Worm (Caenorhabditis elegans): ENCODE measurements around the gene fbxa-55.

Gene fbxa-55

ce11 chrIII:943426-943927 lies 7.6 kb upstream of the fbxa-55 start, which contains the start of gene fbxa-59:
Gene fbxa-59, minus strand, starts transcription at chrIII:943476.
- TF ChIP-seq nhr-80 (tag; optimal IDR thresholded peaks at IDR 0.05) (peak; percentile 55), xnd-1 (tag; optimal IDR thresholded peaks at IDR 0.05) (no peak), madf-6 (GFP tag; IDR thresholded peaks at IDR 0.05) (no peak), let-607 (tag; optimal IDR thresholded peaks at IDR 0.05) (peak in 1 of 2 experiments; percentile 2), cebp-1 (GFP tag; IDR thresholded peaks at IDR 0.05) (peak; percentile 65; the same call in 1 of the 2 replicates), cebp-1 (tag; optimal IDR thresholded peaks at IDR 0.05) (peak; percentile 56), unc-62 (GFP tag; optimal IDR thresholded peaks at IDR 0.05) (peak; percentile 67)

- TF ChIP-seq snpc-1.1 (tag; optimal IDR thresholded peaks at IDR 0.05; ENCODE audit: insufficient read depth) (no peak), zfh-2 (GFP tag; conservative IDR thresholded peaks at IDR 0.05) (peak; percentile 64)
Observed at ce11 chrIII:941958-942357, 6.1 kb upstream of the fbxa-55 start.

ce11 chrIII:938569-938968 lies 2.7 kb upstream of the fbxa-55 start, which contains the start of gene fbxa-22:
Gene fbxa-22, plus strand, starts transcription at chrIII:938869.
- TF ChIP-seq akir-1 (GFP tag; optimal IDR thresholded peaks at IDR 0.05): no peak
- no peak for TF ChIP-seq ceh-91 (GFP tag; IDR thresholded peaks at IDR 0.05)
- no peak for TF ChIP-seq madf-10 (tag; optimal IDR thresholded peaks at IDR 0.05)
- no peak for TF ChIP-seq K11D2.4 (GFP tag; IDR thresholded peaks at IDR 0.05)
- no peak for TF ChIP-seq tbp1 (GFP tag; optimal IDR thresholded peaks at IDR 0.05)
- no peak for TF ChIP-seq snpc-1.3 (tag; optimal IDR thresholded peaks at IDR 0.05; ENCODE audit: insufficient read depth)
- TF ChIP-seq athp-1 (tag; optimal IDR thresholded peaks at IDR 0.05): no peak
- no peak for TF ChIP-seq ceh-58 (GFP tag; IDR thresholded peaks at IDR 0.05)
- no peak for TF ChIP-seq ceh-27 (GFP tag; optimal IDR thresholded peaks at IDR 0.05)
- TF ChIP-seq rec-8 (tag; optimal IDR thresholded peaks at IDR 0.05): no peak
- no peak for TF ChIP-seq nhr-179 (tag; optimal IDR thresholded peaks at IDR 0.05)
- TF ChIP-seq zim-3 (tag; optimal IDR thresholded peaks at IDR 0.05): no peak
- TF ChIP-seq dox-1 (GFP tag; IDR thresholded peaks at IDR 0.05): no peak
- no peak for TF ChIP-seq hmg-20 (GFP tag; IDR thresholded peaks at IDR 0.05)
- no peak for TF ChIP-seq ztf-28 (GFP tag; IDR thresholded peaks at IDR 0.05)
- no peak for TF ChIP-seq snpc-1.1 (tag; optimal IDR thresholded peaks at IDR 0.05; ENCODE audit: insufficient read depth)

- no peak for TF ChIP-seq F39B2.1 (GFP tag; IDR thresholded peaks at IDR 0.05)
- TF ChIP-seq tbp1 (GFP tag; optimal IDR thresholded peaks at IDR 0.05): no peak
- no peak for TF ChIP-seq F37B4.10 (GFP tag; IDR thresholded peaks at IDR 0.05)
Observed at ce11 chrIII:937961-938360, 2.1 kb upstream of the fbxa-55 start, which contains the start of gene fbxa-56. Gene fbxa-56, minus strand, starts transcription at chrIII:938061.

ce11 chrIII:931405-931804 lies 4.5 kb downstream of the fbxa-55 start:
- TF ChIP-seq F52B5.7 (tag; optimal IDR thresholded peaks at IDR 0.05): peak; percentile 60
- peak; percentile 89 for TF ChIP-seq nhr-179 (tag; optimal IDR thresholded peaks at IDR 0.05)
- TF ChIP-seq F55B11.4 (tag; optimal IDR thresholded peaks at IDR 0.05; ENCODE audit: borderline replicate concordance, insufficient read depth): peak; percentile 22
- TF ChIP-seq xnd-1 (tag; optimal IDR thresholded peaks at IDR 0.05): peak; percentile 18
- peak; percentile 73 for TF ChIP-seq ceh-79 (tag; optimal IDR thresholded peaks at IDR 0.05)
- peak; percentile 51 for TF ChIP-seq mxl-1 (tag; optimal IDR thresholded peaks at IDR 0.05)
- peak in 1 of 2 experiments; percentile 62 for TF ChIP-seq rec-8 (tag; optimal IDR thresholded peaks at IDR 0.05)
- peak; percentile 33 for TF ChIP-seq hrde-1 (tag; optimal IDR thresholded peaks at IDR 0.05; ENCODE audit: borderline replicate concordance)
- peak; percentile 46 for TF ChIP-seq mes-4 (tag; optimal IDR thresholded peaks at IDR 0.05)
- TF ChIP-seq hlh-12 (tag; optimal IDR thresholded peaks at IDR 0.05): peak; percentile 75
- peak; percentile 66 for TF ChIP-seq die-1 (tag; optimal IDR thresholded peaks at IDR 0.05)
